Worm (Caenorhabditis elegans) whole organism, late embryonic: ENCODE measurements around the gene F18C5.5.

Experiments
- F13H6.1 ChIP-seq: sonication (generic microtip); optimal IDR thresholded peaks from 2 replicates; lab custom pipeline; 2016; ENCODE audit warnings: missing genetic modification characterization, missing compliant biosample characterization
- K02D7.2 ChIP-seq: sonication (generic microtip); optimal IDR thresholded peaks from 2 replicates; lab custom pipeline; 2017; ENCODE audit warnings: mild to moderate bottlenecking, missing genetic modification characterization, missing compliant biosample characterization
- T23F11.4 ChIP-seq: fragments of 200-800 bp; sonication (Bioruptor generic); optimal IDR thresholded peaks from 2 replicates; lab custom pipeline; 2018; ENCODE audit warnings: mild to moderate bottlenecking, missing genetic modification characterization, missing compliant biosample characterization
- ama-1 ChIP-seq: fragments of 150-350 bp; optimal IDR thresholded peaks from 2 replicates; lab custom pipeline; 2014
- ceh-14 ChIP-seq: sonication (generic microtip); optimal IDR thresholded peaks from 2 replicates; lab custom pipeline; 2016; ENCODE audit warnings: missing genotype, missing genetic modification characterization, missing compliant biosample characterization
- ceh-19 ChIP-seq: fragments of 200-800 bp; sonication (Bioruptor generic); optimal IDR thresholded peaks from 2 replicates; lab custom pipeline; 2018; ENCODE audit warnings: mild to moderate bottlenecking, missing genetic modification characterization, missing compliant biosample characterization
- ceh-2 ChIP-seq: sonication (generic microtip); optimal IDR thresholded peaks from 2 replicates; lab custom pipeline; 2016; ENCODE audit warnings: missing genotype, missing genetic modification characterization, missing compliant biosample characterization
- ceh-30 ChIP-seq: fragments of 150-350 bp; optimal IDR thresholded peaks from 2 replicates; lab custom pipeline; 2014; ENCODE audit warnings: missing biosample characterization, missing genetic modification characterization
- ceh-31 ChIP-seq: sonication (generic microtip); optimal IDR thresholded peaks from 2 replicates; lab custom pipeline; 2016; ENCODE audit warnings: missing genetic modification characterization, missing compliant biosample characterization
- ceh-34 ChIP-seq: sonication (generic microtip); optimal IDR thresholded peaks from 2 replicates; lab custom pipeline; 2016; ENCODE audit warnings: mild to moderate bottlenecking, missing genetic modification characterization, missing compliant biosample characterization
- ceh-6 ChIP-seq: fragments of 200-800 bp; sonication (Bioruptor generic); optimal IDR thresholded peaks from 2 replicates; lab custom pipeline; 2018; ENCODE audit warnings: mild to moderate bottlenecking, missing genetic modification characterization, missing compliant biosample characterization
- ceh-9 ChIP-seq: sonication (generic microtip); optimal IDR thresholded peaks from 2 replicates; lab custom pipeline; 2016; ENCODE audit warnings: mild to moderate bottlenecking, missing genetic modification characterization, inconsistent platforms, missing compliant biosample characterization
- elt-2 ChIP-seq: sonication (generic microtip); optimal IDR thresholded peaks from 2 replicates; lab custom pipeline; 2016; ENCODE audit warnings: missing genetic modification reagents, missing genetic modification characterization, missing compliant biosample characterization
- elt-4 ChIP-seq: sonication (generic microtip); optimal IDR thresholded peaks from 2 replicates; lab custom pipeline; 2016; ENCODE audit warnings: missing genetic modification characterization, missing compliant biosample characterization
- ets-4 ChIP-seq: sonication (generic microtip); optimal IDR thresholded peaks from 2 replicates; lab custom pipeline; 2016; ENCODE audit warnings: missing genetic modification characterization, missing compliant biosample characterization
- fkh-10 ChIP-seq: fragments of 150-350 bp; optimal IDR thresholded peaks from 2 replicates; lab custom pipeline; 2014; ENCODE audit warnings: missing biosample characterization, missing genetic modification reagents, missing genetic modification characterization
- hlh-13 ChIP-seq: fragments of 200-800 bp; sonication (Bioruptor generic); optimal IDR thresholded peaks from 2 replicates; lab custom pipeline; 2018; ENCODE audit warnings: mild to moderate bottlenecking, missing genetic modification characterization, missing compliant biosample characterization
- hlh-6 ChIP-seq: sonication (generic microtip); optimal IDR thresholded peaks from 2 replicates; lab custom pipeline; 2016; ENCODE audit warnings: missing genotype, missing genetic modification characterization, missing compliant biosample characterization
- hlh-8 ChIP-seq: sonication (generic microtip); optimal IDR thresholded peaks from 2 replicates; lab custom pipeline; 2016; ENCODE audit warnings: missing genotype, missing genetic modification characterization, missing compliant biosample characterization
- madf-2 ChIP-seq: sonication (generic microtip); optimal IDR thresholded peaks from 2 replicates; lab custom pipeline; 2017; ENCODE audit warnings: missing genetic modification characterization, missing compliant biosample characterization
- nfya-1 ChIP-seq: sonication (generic microtip); optimal IDR thresholded peaks from 2 replicates; lab custom pipeline; 2017; ENCODE audit warnings: missing genetic modification characterization, mild to moderate bottlenecking, missing compliant biosample characterization, antibody characterized with exemption, moderate library complexity
- npax-4 ChIP-seq: sonication (generic microtip); optimal IDR thresholded peaks from 2 replicates; lab custom pipeline; 2016; ENCODE audit warnings: missing genetic modification characterization, missing compliant biosample characterization
- odd-2 ChIP-seq: sonication (generic microtip); optimal IDR thresholded peaks from 2 replicates; lab custom pipeline; 2017; ENCODE audit warnings: antibody characterized with exemption, mild to moderate bottlenecking, missing genetic modification characterization, missing compliant biosample characterization
- pag-3 ChIP-seq: sonication (generic microtip); optimal IDR thresholded peaks from 2 replicates; lab custom pipeline; 2016; ENCODE audit warnings: missing compliant biosample characterization, missing genetic modification characterization, borderline replicate concordance
- pha-2 ChIP-seq: sonication (generic microtip); optimal IDR thresholded peaks from 2 replicates; lab custom pipeline; 2017; ENCODE audit warnings: mild to moderate bottlenecking, missing genetic modification characterization, missing compliant biosample characterization
- pqm-1 ChIP-seq: sonication (generic microtip); optimal IDR thresholded peaks from 2 replicates; lab custom pipeline; 2016; ENCODE audit warnings: missing genetic modification characterization, missing compliant biosample characterization
- ref-2 ChIP-seq: sonication (generic microtip); optimal IDR thresholded peaks from 2 replicates; lab custom pipeline; 2016; ENCODE audit warnings: missing genetic modification characterization, missing compliant biosample characterization
- rnt-1 ChIP-seq: sonication (generic microtip); optimal IDR thresholded peaks from 2 replicates; lab custom pipeline; 2016; ENCODE audit warnings: missing genetic modification characterization, missing compliant biosample characterization
- sdc-2 ChIP-seq: sonication (generic microtip); optimal IDR thresholded peaks from 2 replicates; lab custom pipeline; 2016; ENCODE audit warnings: missing genotype, missing genetic modification characterization, missing compliant biosample characterization
- sox-4 ChIP-seq: sonication (generic microtip); optimal IDR thresholded peaks from 2 replicates; lab custom pipeline; 2017; ENCODE audit warnings: mild to moderate bottlenecking, missing genetic modification characterization, inconsistent platforms, missing compliant biosample characterization
- tbx-2 ChIP-seq: sonication (generic microtip); optimal IDR thresholded peaks from 2 replicates; lab custom pipeline; 2016; ENCODE audit warnings: missing genetic modification characterization, missing compliant biosample characterization
- unc-3 ChIP-seq, 2 experiments: fragments of 200-800 bp in 1 of 2; sonication (Bioruptor generic) in 1 of 2; sonication (generic microtip) in 1 of 2; conservative IDR thresholded peaks in 1 of 2; optimal IDR thresholded peaks in 1 of 2; 2 replicates each; pipeline versions ENCODE4 v1.3.6 to Lab custom; 2016 to 2022; ENCODE audit warnings: missing compliant biosample characterization in 2 of 2, missing genetic modification characterization in 2 of 2, missing genetic modification reagents in 1 of 2
- unc-42 ChIP-seq: sonication (generic microtip); optimal IDR thresholded peaks from 2 replicates; lab custom pipeline; 2016; ENCODE audit warnings: missing genotype, missing genetic modification characterization, missing compliant biosample characterization
- unc-55 ChIP-seq: sonication (generic microtip); optimal IDR thresholded peaks from 2 replicates; lab custom pipeline; 2017; ENCODE audit warnings: missing biosample characterization, missing genetic modification reagents, missing genetic modification characterization
- unc-86 ChIP-seq: sonication (generic microtip); optimal IDR thresholded peaks from 2 replicates; lab custom pipeline; 2016; ENCODE audit warnings: missing genetic modification characterization, missing compliant biosample characterization

F18C5.5 gene

ce11 chrII:6523940-6524339, 42.6 kb downstream of the F18C5.5 start:
- no peak for TF ChIP-seq F13H6.1 (tag; lab: Kevin White, UChicago)
- TF ChIP-seq npax-4 (tag; lab: Kevin White, UChicago), result no peak
- TF ChIP-seq hlh-6 (tag; lab: Kevin White, UChicago), result no peak
- no peak for TF ChIP-seq T23F11.4 (GFP tag; lab: Kevin White, UChicago)
- TF ChIP-seq ceh-31, result no peak
- TF ChIP-seq hlh-13, result no peak

- TF ChIP-seq rnt-1 (tag; lab: Kevin White, UChicago) (peak; percentile 18), ref-2 (tag; lab: Kevin White, UChicago) (peak; percentile 39), ceh-34 (peak; percentile 32), sdc-2 (peak; percentile 30), tbx-2 (peak; percentile 72), ceh-31 (peak; percentile 57), unc-55 (GFP tag; lab: Kevin White, UChicago) (peak; percentile 74), nfya-1 (tag; lab: Kevin White, UChicago) (peak; percentile 21), ceh-30 (no peak), pag-3 (tag; lab: Kevin White, UChicago) (no peak), hlh-8 (tag; lab: Kevin White, UChicago) (peak; percentile 1), npax-4 (tag; lab: Kevin White, UChicago) (no peak)
Observed at ce11 chrII:6522622-6523254, 43.8 kb downstream of the F18C5.5 start.

- TF ChIP-seq tbx-2 (no peak), rnt-1 (tag; lab: Kevin White, UChicago) (no peak), fkh-10 (GFP tag; lab: Kevin White, UChicago) (no peak), K02D7.2 (tag; lab: Kevin White, UChicago) (no peak), elt-2 (no peak), elt-4 (no peak), ceh-14 (tag; lab: Kevin White, UChicago) (no peak), sox-4 (tag; lab: Kevin White, UChicago) (no peak), ceh-2 (tag; lab: Kevin White, UChicago) (no peak)
Observed at ce11 chrII:6521316-6521715, 45.2 kb downstream of the F18C5.5 start, which contains the start of gene toe-2. Gene toe-2 (minus strand): TSS chrII:6521385.

ce11 chrII:6520103-6520502, 46.4 kb downstream of the F18C5.5 start:
- no peak for TF ChIP-seq unc-3 (GFP tag; conservative IDR thresholded peaks at IDR 0.05; lab: Robert Waterston, UW)
- TF ChIP-seq unc-3 (tag; optimal IDR thresholded peaks at IDR 0.05; lab: Kevin White, UChicago), result no peak
- TF ChIP-seq ama-1 (lab: Kevin White, UChicago), result no peak
- no peak for TF ChIP-seq pha-2
- TF ChIP-seq odd-2 (tag; lab: Kevin White, UChicago), result no peak
- no peak for TF ChIP-seq ceh-19 (GFP tag; lab: Kevin White, UChicago)
- TF ChIP-seq ref-2 (tag; lab: Kevin White, UChicago), result no peak
- TF ChIP-seq ceh-6, result no peak
- no peak for TF ChIP-seq fkh-10 (GFP tag; lab: Kevin White, UChicago)
- no peak for TF ChIP-seq tbx-2
- no peak for TF ChIP-seq sox-4 (tag; lab: Kevin White, UChicago)
- no peak for TF ChIP-seq ceh-9 (tag; lab: Kevin White, UChicago)
- no peak for TF ChIP-seq ceh-14 (tag; lab: Kevin White, UChicago)
- no peak for TF ChIP-seq ets-4 (tag; lab: Kevin White, UChicago)
- TF ChIP-seq sdc-2, result no peak
- TF ChIP-seq pqm-1 (tag; lab: Kevin White, UChicago), result no peak

- TF ChIP-seq unc-42 (tag; lab: Kevin White, UChicago), result no peak
- no peak for TF ChIP-seq madf-2 (tag; lab: Kevin White, UChicago)
- TF ChIP-seq unc-86 (tag; lab: Kevin White, UChicago), result no peak
Observed at ce11 chrII:6519703-6520102, 46.8 kb downstream of the F18C5.5 start.
